Fruit fly (Drosophila melanogaster) whole organism, wandering third instar larva: ENCODE results near the gene CG11398.

Experiments
- Abd-B ChIP-seq: fragments of >200 bp; optimal IDR thresholded peaks from 2 replicates; lab custom pipeline; 2017; ENCODE audit warnings: missing biosample characterization, missing genetic modification characterization
- Dfd ChIP-seq: fragments of >200 bp; optimal IDR thresholded peaks from 2 replicates; lab custom pipeline; 2017; ENCODE audit warnings: missing biosample characterization, missing genetic modification characterization
- Hr83 ChIP-seq: fragments of 200-300 bp; sonication (Bioruptor generic); optimal IDR thresholded peaks from 2 replicates; lab custom pipeline; 2016; ENCODE audit warnings: missing biosample characterization, mild to moderate bottlenecking, missing genetic modification characterization, moderate library complexity; ENCODE audit not compliant: poor library complexity, severe bottlenecking
- Myc ChIP-seq: fragments of >200 bp; optimal IDR thresholded peaks from 2 replicates; lab custom pipeline; 2017
- N ChIP-seq: fragments of >200 bp; optimal IDR thresholded peaks from 2 replicates; lab custom pipeline; 2018; ENCODE audit warnings: missing biosample characterization, missing external identifiers, missing genetic modification characterization
- dl ChIP-seq, 2 experiments: fragments of 175-275, 200-275 bp in 1 of 2; fragments of 200-275 bp in 1 of 2; sonication (Bioruptor generic); optimal IDR thresholded peaks; lab custom pipeline; 2018; ENCODE audit warnings: mild to moderate bottlenecking in 2 of 2, missing biosample characterization in 2 of 2, missing genetic modification characterization in 2 of 2, moderate library complexity in 2 of 2; ENCODE audit not compliant: partially characterized antibody in 2 of 2, insufficient read depth in 1 of 2
- lola ChIP-seq: fragments of >200 bp; optimal IDR thresholded peaks from 2 replicates; lab custom pipeline; 2017; ENCODE audit warnings: missing biosample characterization, missing genetic modification characterization
- tai ChIP-seq: sonication (Bioruptor generic); optimal IDR thresholded peaks from 2 replicates; lab custom pipeline; 2016; ENCODE audit warnings: missing biosample characterization, missing genetic modification characterization
- usp ChIP-seq: fragments of >200 bp; optimal IDR thresholded peaks from 2 replicates; lab custom pipeline; 2017; ENCODE audit warnings: missing biosample characterization, missing genetic modification characterization

dm6 chrX:1180865-1181264 is 34.1 kb downstream of the CG11398 start:
- TF ChIP-seq lola (no peak), usp (no peak), Abd-B (GFP tag; lab: Kevin White, UChicago) (no peak), Dfd (no peak), dl (GFP tag; optimal IDR thresholded peaks at IDR 0.05; lab: Kevin White, UChicago; ENCODE audit: insufficient read depth in 1 of 2, partially characterized antibody in 2 of 2) (no peak), tai (no peak), Myc (lab: Kevin White, UChicago) (no peak), Hr83 (no peak), N (GFP tag; lab: Kevin White, UChicago) (no peak)
